Worm (Caenorhabditis elegans) whole organism, young adult: Measurements from ENCODE around the gene dao-4.

ENCODE experiments used
- B0336.3 ChIP-seq: fragments of 200-800 bp; sonication (Bioruptor generic); IDR thresholded peaks from 2 replicates; pipeline ENCODE4 v1.3.6; 2022; ENCODE audit warnings: missing genetic modification characterization, missing compliant biosample characterization
- F49E8.2 ChIP-seq: sonication (generic microtip); optimal IDR thresholded peaks from 3 replicates; lab custom pipeline; 2017; ENCODE audit warnings: missing genetic modification characterization, mild to moderate bottlenecking, missing compliant biosample characterization, antibody characterized with exemption, moderate library complexity; ENCODE audit not compliant: insufficient read depth
- akir-1 ChIP-seq: fragments of 200-800 bp; sonication (Bioruptor generic); optimal IDR thresholded peaks from 2 replicates; lab custom pipeline; 2018; ENCODE audit warnings: mild to moderate bottlenecking, missing genetic modification characterization, moderate library complexity, missing compliant biosample characterization
- ama-1 ChIP-seq, 3 experiments: fragments of 150-350 bp in 1 of 3; sonication (generic microtip) in 2 of 3; optimal IDR thresholded peaks; 2 replicates each; lab custom pipeline; 2014 to 2018; ENCODE audit warnings: missing biosample characterization in 2 of 3, missing genetic modification characterization in 2 of 3, missing genetic modification reagents in 2 of 3
- ceh-40 ChIP-seq: fragments of 200-800 bp; sonication (Bioruptor generic); IDR thresholded peaks from 2 replicates; pipeline ENCODE4 v1.3.6; 2022; ENCODE audit warnings: missing genetic modification characterization, missing compliant biosample characterization
- him-1 ChIP-seq: sonication (generic microtip); optimal IDR thresholded peaks from 2 replicates; lab custom pipeline; 2016; ENCODE audit warnings: missing genotype, missing genetic modification reagents, missing genetic modification characterization, missing compliant biosample characterization
- mel-28 ChIP-seq: sonication (generic microtip); optimal IDR thresholded peaks from 2 replicates; lab custom pipeline; 2016; ENCODE audit warnings: borderline replicate concordance, mild to moderate bottlenecking, missing genetic modification characterization, missing compliant biosample characterization
- nhr-179 ChIP-seq: sonication (generic microtip); optimal IDR thresholded peaks from 2 replicates; lab custom pipeline; 2016; ENCODE audit warnings: mild to moderate bottlenecking, missing genetic modification characterization, missing compliant biosample characterization

DNA sequence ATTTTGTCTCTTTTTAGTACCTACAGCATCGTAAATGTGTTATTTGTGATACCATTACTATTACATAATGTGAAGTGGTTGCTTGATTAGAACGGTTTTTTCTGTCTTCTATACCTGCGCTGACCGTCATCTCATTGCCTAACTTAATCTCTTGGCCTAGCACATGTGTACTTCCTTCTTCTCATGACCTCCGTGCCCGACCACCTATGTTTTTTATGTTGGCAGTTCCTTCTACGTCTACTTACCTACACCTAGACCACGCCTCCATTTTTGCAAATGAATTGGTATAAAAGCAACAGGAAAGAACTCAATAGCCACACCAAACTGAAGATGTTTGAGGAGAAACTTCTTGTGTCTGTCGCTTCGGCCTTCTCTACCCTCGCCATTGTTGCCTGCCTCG lies 2.2 kb downstream of the dao-4 start, which contains the start of gene col-176:
- TF ChIP-seq mel-28 (tag; lab: Kevin White, UChicago) (no peak), nhr-179 (tag; lab: Kevin White, UChicago) (no peak), F49E8.2 (no peak), ceh-40 (no peak), B0336.3 (GFP tag; lab: Robert Waterston, UW) (no peak), akir-1 (GFP tag; lab: Kevin White, UChicago) (no peak), him-1 (tag; lab: Kevin White, UChicago) (no peak), ama-1 (optimal IDR thresholded peaks at IDR 0.05; lab: Kevin White, UChicago) (no peak), ama-1 (GFP tag; optimal IDR thresholded peaks at IDR 0.05; lab: Kevin White, UChicago) (no peak)
